Worm (Caenorhabditis elegans) whole organism, L3 larva: ENCODE data around the gene F29B9.5.

ENCODE experiments used
- ama-1 ChIP-seq: fragments of 150-350 bp; optimal IDR thresholded peaks from 2 replicates; lab custom pipeline; 2018
- mdl-1 ChIP-seq: fragments of 150-350 bp; optimal IDR thresholded peaks from 2 replicates; lab custom pipeline; 2014; ENCODE audit warnings: missing biosample characterization, missing genetic modification characterization
- ztf-11 ChIP-seq: fragments of 150-350 bp; optimal IDR thresholded peaks from 2 replicates; lab custom pipeline; 2014; ENCODE audit warnings: missing biosample characterization, missing genetic modification characterization

DNA sequence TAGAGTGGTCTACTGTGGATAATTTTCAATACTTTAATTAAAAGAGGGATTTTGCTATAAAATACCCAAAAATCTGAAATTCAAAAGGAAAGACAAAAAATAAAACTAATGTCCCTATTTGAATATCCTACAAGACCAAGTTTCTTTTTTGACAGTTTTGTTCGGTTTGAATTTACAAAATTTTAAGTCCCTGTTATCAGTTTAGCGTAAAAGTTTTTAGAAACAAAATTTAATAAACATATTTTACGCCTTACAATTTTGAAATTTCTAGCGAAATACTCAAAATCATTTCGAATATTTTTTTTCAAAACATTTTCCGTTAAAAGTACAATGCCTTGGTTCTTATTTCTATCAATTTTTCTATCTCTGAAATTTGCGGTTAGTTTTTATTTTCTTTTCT lies 40.2 kb downstream of the F29B9.5 start, which contains the start of gene spe-51:
- TF ChIP-seq mdl-1 (tag; lab: Kevin White, UChicago): no peak
- no peak for TF ChIP-seq ztf-11
- no peak for TF ChIP-seq ama-1
